Fruit fly (Drosophila melanogaster): ENCODE data around the gene gzl.

Gene gzl

dm6 chr3R:6411454-6412204, 28.9 kb downstream of the gzl start:
- TF ChIP-seq EcR (GFP tag; optimal IDR thresholded peaks at IDR 0.05) (no peak), usp (GFP tag; optimal IDR thresholded peaks at IDR 0.05) (no peak), CG8478 (optimal IDR thresholded peaks at IDR 0.05) (no peak), Dll (optimal IDR thresholded peaks at IDR 0.05) (no peak), pan (optimal IDR thresholded peaks at IDR 0.05) (no peak), psq (optimal IDR thresholded peaks at IDR 0.05) (no peak)

- TF ChIP-seq EcR (GFP tag; optimal IDR thresholded peaks at IDR 0.05) (no peak), Dll (optimal IDR thresholded peaks at IDR 0.05) (no peak), CG8478 (optimal IDR thresholded peaks at IDR 0.05) (no peak), usp (GFP tag; optimal IDR thresholded peaks at IDR 0.05) (no peak), pan (optimal IDR thresholded peaks at IDR 0.05) (no peak), psq (optimal IDR thresholded peaks at IDR 0.05) (no peak)
These were observed 31.2 kb downstream of the gzl start for dm6 chr3R:6413771-6414438.

dm6 chr3R:6414439-6415344, 32.0 kb downstream of the gzl start:
- TF ChIP-seq psq (optimal IDR thresholded peaks at IDR 0.05) (no peak), pan (optimal IDR thresholded peaks at IDR 0.05) (no peak), CG8478 (optimal IDR thresholded peaks at IDR 0.05) (no peak), Dll (optimal IDR thresholded peaks at IDR 0.05) (no peak), usp (GFP tag; optimal IDR thresholded peaks at IDR 0.05) (no peak), EcR (GFP tag; optimal IDR thresholded peaks at IDR 0.05) (no peak)

dm6 chr3R:6416242-6416641, 33.5 kb downstream of the gzl start:
- TF ChIP-seq CG8478 (optimal IDR thresholded peaks at IDR 0.05) (no peak), pan (optimal IDR thresholded peaks at IDR 0.05) (no peak), Dll (optimal IDR thresholded peaks at IDR 0.05) (no peak), usp (GFP tag; optimal IDR thresholded peaks at IDR 0.05) (no peak), psq (optimal IDR thresholded peaks at IDR 0.05) (no peak), EcR (GFP tag; optimal IDR thresholded peaks at IDR 0.05) (no peak)

dm6 chr3R:6419103-6419502, 36.4 kb downstream of the gzl start:
- TF ChIP-seq CG8478 (optimal IDR thresholded peaks at IDR 0.05) (no peak), pan (optimal IDR thresholded peaks at IDR 0.05) (no peak), EcR (GFP tag; optimal IDR thresholded peaks at IDR 0.05) (no peak), psq (optimal IDR thresholded peaks at IDR 0.05) (no peak), Dll (optimal IDR thresholded peaks at IDR 0.05) (no peak), usp (GFP tag; optimal IDR thresholded peaks at IDR 0.05) (no peak)

- TF ChIP-seq Dll (optimal IDR thresholded peaks at IDR 0.05) (no peak), usp (GFP tag; optimal IDR thresholded peaks at IDR 0.05) (no peak), pan (optimal IDR thresholded peaks at IDR 0.05) (no peak), CG8478 (optimal IDR thresholded peaks at IDR 0.05) (no peak), EcR (GFP tag; optimal IDR thresholded peaks at IDR 0.05) (no peak), psq (optimal IDR thresholded peaks at IDR 0.05) (no peak)
These were observed 37.2 kb downstream of the gzl start for dm6 chr3R:6419942-6420341.

- TF ChIP-seq usp (GFP tag; optimal IDR thresholded peaks at IDR 0.05) (no peak), Dll (optimal IDR thresholded peaks at IDR 0.05) (no peak), CG8478 (optimal IDR thresholded peaks at IDR 0.05) (no peak), pan (optimal IDR thresholded peaks at IDR 0.05) (no peak), EcR (GFP tag; optimal IDR thresholded peaks at IDR 0.05) (no peak), psq (optimal IDR thresholded peaks at IDR 0.05) (no peak)
These were observed 38.5 kb downstream of the gzl start for dm6 chr3R:6421263-6421662.

- TF ChIP-seq EcR (GFP tag; optimal IDR thresholded peaks at IDR 0.05) (peak; percentile 70 to 92), psq (optimal IDR thresholded peaks at IDR 0.05) (no peak), CG8478 (optimal IDR thresholded peaks at IDR 0.05) (no peak), usp (GFP tag; optimal IDR thresholded peaks at IDR 0.05) (no peak), Dll (optimal IDR thresholded peaks at IDR 0.05) (no peak), pan (optimal IDR thresholded peaks at IDR 0.05) (no peak)
These were observed 39.0 kb downstream of the gzl start for dm6 chr3R:6421712-6422141.

dm6 chr3R:6423128-6423527, 40.4 kb downstream of the gzl start:
- no peak for TF ChIP-seq EcR (GFP tag; optimal IDR thresholded peaks at IDR 0.05)
- no peak for TF ChIP-seq Dll (optimal IDR thresholded peaks at IDR 0.05)
- no peak for TF ChIP-seq CG8478 (optimal IDR thresholded peaks at IDR 0.05)
- no peak for TF ChIP-seq usp (GFP tag; optimal IDR thresholded peaks at IDR 0.05)
- TF ChIP-seq psq (optimal IDR thresholded peaks at IDR 0.05), result no peak
- TF ChIP-seq pan (optimal IDR thresholded peaks at IDR 0.05), result no peak

- TF ChIP-seq EcR (GFP tag; optimal IDR thresholded peaks at IDR 0.05) (peak; percentile 36 to 95), CG8478 (optimal IDR thresholded peaks at IDR 0.05) (no peak)
These were observed 41.4 kb downstream of the gzl start for dm6 chr3R:6423984-6424602.

dm6 chr3R:6425454-6426156, 42.9 kb downstream of the gzl start:
- TF ChIP-seq Dll (optimal IDR thresholded peaks at IDR 0.05) (no peak), usp (GFP tag; optimal IDR thresholded peaks at IDR 0.05) (no peak), EcR (GFP tag; optimal IDR thresholded peaks at IDR 0.05) (no peak)
